ENCODE assay signal across 4 worm cellular contexts in genomic region chrX:864293-864731, ce11.
A peak's percentile ranks its signal among the peaks of the same experiment; 100 is the strongest.
TF ChIP-seq lines count a peak whose summit lies in the region.

No protein-coding gene starts in this region.

TF ChIP-seq in whole organism, L1 larva, 84 proteins besides CTCF, POLR2A, EP300 and RAD21 (continued from another document and continues in another):
- no peak for TF ChIP-seq nhr-84 (tag; optimal IDR thresholded peaks at IDR 0.05; lab: Kevin White, UChicago)
- peak; percentile 58 for TF ChIP-seq nhr-19 (GFP tag; conservative IDR thresholded peaks at IDR 0.05; lab: Robert Waterston, UW)
- TF ChIP-seq fkh-8 (tag; optimal IDR thresholded peaks at IDR 0.05; lab: Kevin White, UChicago) = no peak
- TF ChIP-seq mep-1 (tag; optimal IDR thresholded peaks at IDR 0.05; lab: Kevin White, UChicago) = no peak
- no peak for TF ChIP-seq C34B4.2 (tag; optimal IDR thresholded peaks at IDR 0.05; lab: Kevin White, UChicago)
- TF ChIP-seq tlp-1 (tag; optimal IDR thresholded peaks at IDR 0.05; lab: Kevin White, UChicago) = no peak
- no peak for TF ChIP-seq dsc-1 (tag; optimal IDR thresholded peaks at IDR 0.05; lab: Kevin White, UChicago)
- TF ChIP-seq unc-86 (tag; optimal IDR thresholded peaks at IDR 0.05; lab: Kevin White, UChicago) = no peak
- no peak for TF ChIP-seq dpl-1 (GFP tag; optimal IDR thresholded peaks at IDR 0.05; lab: Kevin White, UChicago)
- TF ChIP-seq lsy-2 (tag; optimal IDR thresholded peaks at IDR 0.05; lab: Kevin White, UChicago) = no peak
- no peak for TF ChIP-seq xbp-1 (tag; optimal IDR thresholded peaks at IDR 0.05; lab: Kevin White, UChicago)
- peak; percentile 46 for TF ChIP-seq nhr-47 (tag; optimal IDR thresholded peaks at IDR 0.05; lab: Kevin White, UChicago)
- peak; percentile 97 for TF ChIP-seq nhr-85 (tag; lab: Kevin White, UChicago)
- no peak for TF ChIP-seq swsn-7 (tag; optimal IDR thresholded peaks at IDR 0.05; lab: Kevin White, UChicago)
- TF ChIP-seq F16B12.6 (tag; optimal IDR thresholded peaks at IDR 0.05; lab: Kevin White, UChicago) = no peak
- TF ChIP-seq nhr-77 (tag; optimal IDR thresholded peaks at IDR 0.05; lab: Kevin White, UChicago) = no peak
- peak; percentile 79 for TF ChIP-seq grh-1 (GFP tag; IDR thresholded peaks at IDR 0.05; lab: Robert Waterston, UW)
- no peak for TF ChIP-seq jun-1 (tag; optimal IDR thresholded peaks at IDR 0.05; lab: Kevin White, UChicago)
- TF ChIP-seq egl-13 (tag; optimal IDR thresholded peaks at IDR 0.05; lab: Kevin White, UChicago) = no peak
- TF ChIP-seq nhr-76 (tag; optimal IDR thresholded peaks at IDR 0.05; lab: Kevin White, UChicago) = no peak
- no peak for TF ChIP-seq nhr-12 (tag; optimal IDR thresholded peaks at IDR 0.05; lab: Kevin White, UChicago)
- TF ChIP-seq blmp-1 (tag; optimal IDR thresholded peaks at IDR 0.05; lab: Kevin White, UChicago) = peak; percentile 62
- TF ChIP-seq irx-1 (tag; optimal IDR thresholded peaks at IDR 0.05; lab: Kevin White, UChicago) = no peak
- no peak for TF ChIP-seq aly-2 (tag; optimal IDR thresholded peaks at IDR 0.05; lab: Kevin White, UChicago)
- no peak for TF ChIP-seq rnt-1 (tag; optimal IDR thresholded peaks at IDR 0.05; lab: Kevin White, UChicago)
- peak in 1 of 2 experiments; percentile 34 for TF ChIP-seq egl-27 (tag; optimal IDR thresholded peaks at IDR 0.05; lab: Kevin White, UChicago)
- no peak for TF ChIP-seq alr-1 (tag; optimal IDR thresholded peaks at IDR 0.05; lab: Kevin White, UChicago; ENCODE audit: borderline replicate concordance)
- TF ChIP-seq lin-13 (GFP tag; optimal IDR thresholded peaks at IDR 0.05; lab: Kevin White, UChicago) = no peak
- no peak for TF ChIP-seq nhr-237 (tag; optimal IDR thresholded peaks at IDR 0.05; lab: Kevin White, UChicago)
- no peak for TF ChIP-seq skn-1 (tag; optimal IDR thresholded peaks at IDR 0.05; lab: Kevin White, UChicago)
- TF ChIP-seq lin-39 (tag; optimal IDR thresholded peaks at IDR 0.05; lab: Kevin White, UChicago) = no peak
- TF ChIP-seq ces-1 (GFP tag; optimal IDR thresholded peaks at IDR 0.05; lab: Kevin White, UChicago) = no peak
- TF ChIP-seq efl-3 (GFP tag; optimal IDR thresholded peaks at IDR 0.05; lab: Kevin White, UChicago) = no peak
- no peak for TF ChIP-seq ets-5 (GFP tag; IDR thresholded peaks at IDR 0.05; lab: Robert Waterston, UW)
- TF ChIP-seq unc-62 (GFP tag; optimal IDR thresholded peaks at IDR 0.05; lab: Kevin White, UChicago) = no peak

TF ChIP-seq in whole organism, L2 larva, 48 proteins besides CTCF, POLR2A, EP300 and RAD21 (continued from another document):
- TF ChIP-seq lin-39 (tag; optimal IDR thresholded peaks at IDR 0.05; lab: Kevin White, UChicago) (no peak), nhr-23 (tag; optimal IDR thresholded peaks at IDR 0.05; lab: Kevin White, UChicago) (no peak), peb-1 (tag; optimal IDR thresholded peaks at IDR 0.05; lab: Kevin White, UChicago) (no peak), nhr-11 (tag; optimal IDR thresholded peaks at IDR 0.05; lab: Kevin White, UChicago) (no peak), blmp-1 (tag; optimal IDR thresholded peaks at IDR 0.05; lab: Kevin White, UChicago; ENCODE audit: insufficient read depth) (peak; percentile 72), nhr-12 (tag; optimal IDR thresholded peaks at IDR 0.05; lab: Kevin White, UChicago) (no peak), unc-62 (GFP tag; optimal IDR thresholded peaks at IDR 0.05; lab: Kevin White, UChicago) (no peak), lin-13 (GFP tag; optimal IDR thresholded peaks at IDR 0.05; lab: Kevin White, UChicago) (no peak), nhr-237 (tag; optimal IDR thresholded peaks at IDR 0.05; lab: Kevin White, UChicago) (no peak), aly-2 (tag; optimal IDR thresholded peaks at IDR 0.05; lab: Kevin White, UChicago) (no peak), ztf-1 (GFP tag; conservative IDR thresholded peaks at IDR 0.05; lab: Robert Waterston, UW) (no peak), elt-3 (tag; optimal IDR thresholded peaks at IDR 0.05; lab: Kevin White, UChicago) (no peak), nhr-129 (tag; optimal IDR thresholded peaks at IDR 0.05; lab: Kevin White, UChicago) (peak; percentile 51), unc-39 (tag; optimal IDR thresholded peaks at IDR 0.05; lab: Kevin White, UChicago) (no peak), ZK546.5 (tag; optimal IDR thresholded peaks at IDR 0.05; lab: Kevin White, UChicago) (no peak), ama-1 (optimal IDR thresholded peaks at IDR 0.05; lab: Kevin White, UChicago) (no peak), ztf-11 (tag; optimal IDR thresholded peaks at IDR 0.05; lab: Kevin White, UChicago) (no peak), crh-2 (tag; optimal IDR thresholded peaks at IDR 0.05; lab: Kevin White, UChicago) (peak; percentile 60), fos-1 (tag; optimal IDR thresholded peaks at IDR 0.05; lab: Kevin White, UChicago) (peak; percentile 31), lin-11 (tag; optimal IDR thresholded peaks at IDR 0.05; lab: Kevin White, UChicago) (no peak), nhr-10 (tag; optimal IDR thresholded peaks at IDR 0.05; lab: Kevin White, UChicago) (no peak), nhr-6 (tag; optimal IDR thresholded peaks at IDR 0.05; lab: Kevin White, UChicago) (peak; percentile 59), ceh-16 (tag; optimal IDR thresholded peaks at IDR 0.05; lab: Kevin White, UChicago) (no peak), zag-1 (tag; optimal IDR thresholded peaks at IDR 0.05; lab: Kevin White, UChicago) (no peak), R02D3.7 (tag; optimal IDR thresholded peaks at IDR 0.05; lab: Kevin White, UChicago) (no peak), unc-55 (GFP tag; optimal IDR thresholded peaks at IDR 0.05; lab: Kevin White, UChicago) (no peak), nhr-21 (tag; optimal IDR thresholded peaks at IDR 0.05; lab: Kevin White, UChicago) (peak; percentile 89), elt-1 (tag; optimal IDR thresholded peaks at IDR 0.05; lab: Kevin White, UChicago) (no peak), sma-9 (GFP tag; optimal IDR thresholded peaks at IDR 0.05; lab: Kevin White, UChicago) (peak; percentile 97), sma-9 (tag; optimal IDR thresholded peaks at IDR 0.05; lab: Kevin White, UChicago) (no peak), sma-3 (GFP tag; optimal IDR thresholded peaks at IDR 0.05; lab: Kevin White, UChicago) (peak; percentile 89), ceh-82 (tag; optimal IDR thresholded peaks at IDR 0.05; lab: Kevin White, UChicago) (no peak), nhr-77 (tag; optimal IDR thresholded peaks at IDR 0.05; lab: Kevin White, UChicago) (no peak), C34F6.9 (tag; optimal IDR thresholded peaks at IDR 0.05; lab: Kevin White, UChicago) (no peak), sem-4 (tag; optimal IDR thresholded peaks at IDR 0.05; lab: Kevin White, UChicago) (no peak)
TF ChIP-seq in whole organism, L2 larva: peak in this region for 14.

TF ChIP-seq in whole organism, L3 larva, 47 proteins besides CTCF, POLR2A, EP300 and RAD21 (continued from another document):
- peak; percentile 69 for TF ChIP-seq mdl-1 (tag; optimal IDR thresholded peaks at IDR 0.05; lab: Kevin White, UChicago)
- TF ChIP-seq fos-1 (tag; optimal IDR thresholded peaks at IDR 0.05; lab: Kevin White, UChicago) = no peak
- no peak for TF ChIP-seq skn-1 (tag; optimal IDR thresholded peaks at IDR 0.05; lab: Kevin White, UChicago)
- TF ChIP-seq ama-1 (optimal IDR thresholded peaks at IDR 0.05; lab: Kevin White, UChicago) = peak; percentile 24
- TF ChIP-seq ztf-4 (tag; optimal IDR thresholded peaks at IDR 0.05; lab: Kevin White, UChicago) = peak; percentile 59
- TF ChIP-seq tbx-2 (tag; optimal IDR thresholded peaks at IDR 0.05; lab: Kevin White, UChicago) = peak; percentile 45
- TF ChIP-seq nhr-23 (tag; optimal IDR thresholded peaks at IDR 0.05; lab: Kevin White, UChicago) = peak; percentile 92
- TF ChIP-seq nhr-43 (tag; optimal IDR thresholded peaks at IDR 0.05; lab: Kevin White, UChicago; ENCODE audit: poor library complexity, severe bottlenecking) = peak; percentile 91
- TF ChIP-seq R02D3.7 (tag; optimal IDR thresholded peaks at IDR 0.05; lab: Kevin White, UChicago) = no peak
TF ChIP-seq in whole organism, L3 larva: peak in this region for 12.

TF ChIP-seq in whole organism, L4 larva, 104 proteins besides CTCF, POLR2A, EP300 and RAD21 (continued from another document):
- TF ChIP-seq snpc-4 (tag; optimal IDR thresholded peaks at IDR 0.05; lab: Kevin White, UChicago) (no peak), ztf-7 (tag; optimal IDR thresholded peaks at IDR 0.05; lab: Kevin White, UChicago) (peak; percentile 11), mes-2 (tag; optimal IDR thresholded peaks at IDR 0.05; lab: Kevin White, UChicago; ENCODE audit: poor library complexity, severe bottlenecking) (no peak), gei-8 (GFP tag; optimal IDR thresholded peaks at IDR 0.05; lab: Kevin White, UChicago) (no peak), skn-1 (tag; optimal IDR thresholded peaks at IDR 0.05; lab: Kevin White, UChicago) (no peak), mep-1 (tag; optimal IDR thresholded peaks at IDR 0.05; lab: Kevin White, UChicago) (peak; percentile 54), dmd-6 (GFP tag; IDR thresholded peaks at IDR 0.05; lab: Robert Waterston, UW) (peak; percentile 53), ceh-32 (tag; optimal IDR thresholded peaks at IDR 0.05; lab: Kevin White, UChicago; ENCODE audit: poor library complexity) (no peak), R02D3.7 (tag; optimal IDR thresholded peaks at IDR 0.05; lab: Kevin White, UChicago) (no peak), spr-1 (tag; optimal IDR thresholded peaks at IDR 0.05; lab: Kevin White, UChicago) (no peak), zip-2 (tag; optimal IDR thresholded peaks at IDR 0.05; lab: Kevin White, UChicago) (no peak), dve-1 (tag; optimal IDR thresholded peaks at IDR 0.05; lab: Kevin White, UChicago; ENCODE audit: insufficient read depth) (peak; percentile 14), sdz-12 (GFP tag; optimal IDR thresholded peaks at IDR 0.05; lab: Kevin White, UChicago) (no peak), nhr-77 (tag; optimal IDR thresholded peaks at IDR 0.05; lab: Kevin White, UChicago) (peak; percentile 27), lsy-2 (tag; optimal IDR thresholded peaks at IDR 0.05; lab: Kevin White, UChicago) (peak in 1 of 2 experiments; percentile 35), nhr-48 (tag; optimal IDR thresholded peaks at IDR 0.05; lab: Kevin White, UChicago) (peak; percentile 85), nhr-76 (tag; optimal IDR thresholded peaks at IDR 0.05; lab: Kevin White, UChicago) (no peak), ceh-20 (GFP tag; IDR thresholded peaks at IDR 0.05; lab: Robert Waterston, UW) (0 out of 2 replicates have a peak, but pooled peaks have one; percentile 46), nhr-28 (tag; optimal IDR thresholded peaks at IDR 0.05; lab: Kevin White, UChicago) (peak; percentile 81), daf-8 (GFP tag; IDR thresholded peaks at IDR 0.05; lab: Robert Waterston, UW) (no peak), mdt-29 (GFP tag; IDR thresholded peaks at IDR 0.05; lab: Robert Waterston, UW) (no peak), mdl-1 (tag; optimal IDR thresholded peaks at IDR 0.05; lab: Kevin White, UChicago) (peak; percentile 61 to 85), D1046.2 (GFP tag; IDR thresholded peaks at IDR 0.05; lab: Robert Waterston, UW) (no peak), nhr-25 (tag; optimal IDR thresholded peaks at IDR 0.05; lab: Kevin White, UChicago; ENCODE audit: borderline replicate concordance, insufficient read depth) (peak; percentile 57), mxl-3 (GFP tag; optimal IDR thresholded peaks at IDR 0.05; lab: Kevin White, UChicago) (peak; percentile 53), dpl-1 (GFP tag; optimal IDR thresholded peaks at IDR 0.05; lab: Kevin White, UChicago) (no peak), nhr-10 (tag; optimal IDR thresholded peaks at IDR 0.05; lab: Kevin White, UChicago) (peak; percentile 15), rbr-2 (tag; optimal IDR thresholded peaks at IDR 0.05; lab: Kevin White, UChicago) (no peak), hlh-11 (tag; optimal IDR thresholded peaks at IDR 0.05; lab: Kevin White, UChicago) (peak; percentile 73)
